Worm (Caenorhabditis elegans) whole organism, L1 larva: Measurements from ENCODE around the gene cyp-35B2.

ENCODE experiments used
- F16B12.6 ChIP-seq: fragments of 150-350 bp; optimal IDR thresholded peaks from 2 replicates; lab custom pipeline; 2014; ENCODE audit warnings: missing biosample characterization, missing genetic modification characterization
- aly-2 ChIP-seq: fragments of 150-350 bp; optimal IDR thresholded peaks from 2 replicates; lab custom pipeline; 2014; ENCODE audit warnings: missing biosample characterization, missing genetic modification characterization
- blmp-1 ChIP-seq: fragments of 150-350 bp; optimal IDR thresholded peaks from 2 replicates; lab custom pipeline; 2014; ENCODE audit warnings: missing biosample characterization, missing genetic modification characterization
- ceh-63 ChIP-seq: fragments of 200-800 bp; sonication (Bioruptor generic); optimal IDR thresholded peaks from 2 replicates; lab custom pipeline; 2018; ENCODE audit warnings: mild to moderate bottlenecking, missing genetic modification characterization, missing compliant biosample characterization
- ceh-88 ChIP-seq: fragments of 200-800 bp; sonication (Bioruptor generic); IDR thresholded peaks from 2 replicates; pipeline ENCODE4 v1.3.6; 2022; ENCODE audit warnings: missing genetic modification characterization, missing compliant biosample characterization
- ceh-90 ChIP-seq: sonication (generic microtip); optimal IDR thresholded peaks from 2 replicates; lab custom pipeline; 2016; ENCODE audit warnings: missing genetic modification characterization, missing compliant biosample characterization
- dpl-1 ChIP-seq, 3 experiments: fragments of 150-350 bp in 2 of 3; sonication (generic microtip) in 1 of 3; optimal IDR thresholded peaks; 2 replicates each; lab custom pipeline; 2014 to 2017; ENCODE audit warnings: missing biosample characterization in 3 of 3, missing genetic modification characterization in 3 of 3, missing genetic modification reagents in 3 of 3
- efl-1 ChIP-seq, 4 experiments: fragments of 150-350 bp; optimal IDR thresholded peaks in 3 of 4; peaks in 1 of 4; 1 replicate in 1 of 4; 2 replicates in 3 of 4; lab custom pipeline; 2014; ENCODE audit warnings: missing biosample characterization in 2 of 4, missing genetic modification characterization in 2 of 4, missing genetic modification reagents in 2 of 4
- egl-13 ChIP-seq: sonication (generic microtip); optimal IDR thresholded peaks from 2 replicates; lab custom pipeline; 2016; ENCODE audit warnings: missing genotype, missing genetic modification reagents, missing genetic modification characterization, missing compliant biosample characterization
- egl-27 ChIP-seq, 2 experiments: fragments of 150-350 bp in 1 of 2; sonication (generic microtip); optimal IDR thresholded peaks; 3 replicates each; lab custom pipeline; 2017 to 2018; ENCODE audit warnings: missing biosample characterization in 2 of 2, missing genetic modification characterization in 2 of 2, missing genetic modification reagents in 2 of 2
- elt-2 ChIP-seq: sonication (generic microtip); optimal IDR thresholded peaks from 2 replicates; lab custom pipeline; 2016; ENCODE audit warnings: missing genetic modification characterization, mild to moderate bottlenecking, inconsistent platforms, missing compliant biosample characterization, missing genetic modification reagents
- elt-3 ChIP-seq, 6 experiments: fragments of 150-350 bp in 1 of 6; sonication (generic microtip); optimal IDR thresholded peaks; 2 replicates each; lab custom pipeline; 2017 to 2018; ENCODE audit warnings: missing biosample characterization in 6 of 6, missing genetic modification characterization in 6 of 6, inconsistent platforms in 1 of 6
- hlh-17 ChIP-seq: fragments of 200-800 bp; sonication (Bioruptor generic); optimal IDR thresholded peaks from 2 replicates; lab custom pipeline; 2018; ENCODE audit warnings: missing genetic modification characterization, mild to moderate bottlenecking, missing compliant biosample characterization, moderate library complexity, borderline replicate concordance
- hlh-4 ChIP-seq: sonication (generic microtip); optimal IDR thresholded peaks from 2 replicates; lab custom pipeline; 2016; ENCODE audit warnings: mild to moderate bottlenecking, missing genetic modification characterization, missing compliant biosample characterization
- hpl-2 ChIP-seq: fragments of 150-350 bp; optimal IDR thresholded peaks from 2 replicates; lab custom pipeline; 2014; ENCODE audit warnings: missing biosample characterization, missing genetic modification reagents, missing genetic modification characterization
- isw-1 ChIP-seq: fragments of 200-800 bp; sonication (Bioruptor generic); IDR thresholded peaks from 2 replicates; pipeline ENCODE4 v1.3.6; 2022; ENCODE audit warnings: missing genetic modification characterization, missing compliant biosample characterization
- jun-1 ChIP-seq: fragments of 150-350 bp; optimal IDR thresholded peaks from 2 replicates; lab custom pipeline; 2014; ENCODE audit warnings: missing biosample characterization, missing genetic modification reagents, missing genetic modification characterization
- lin-13 ChIP-seq: fragments of 150-350 bp; optimal IDR thresholded peaks from 2 replicates; lab custom pipeline; 2014; ENCODE audit warnings: missing biosample characterization, missing genetic modification reagents, missing genetic modification characterization
- lin-35 ChIP-seq, 2 experiments: fragments of 150-350 bp; optimal IDR thresholded peaks; 2 replicates each; lab custom pipeline; 2014; ENCODE audit warnings: missing biosample characterization in 2 of 2, missing genetic modification characterization in 2 of 2, missing genetic modification reagents in 2 of 2
- lin-39 ChIP-seq: fragments of 150-350 bp; optimal IDR thresholded peaks from 2 replicates; lab custom pipeline; 2014; ENCODE audit warnings: missing biosample characterization, missing genetic modification reagents, missing genetic modification characterization
- lsy-2 ChIP-seq, 2 experiments: fragments of 150-350 bp; optimal IDR thresholded peaks; 2 replicates each; lab custom pipeline; 2014; ENCODE audit warnings: missing biosample characterization in 2 of 2, missing genetic modification characterization in 2 of 2
- mef-2 ChIP-seq: fragments of 150-350 bp; optimal IDR thresholded peaks from 2 replicates; lab custom pipeline; 2014; ENCODE audit warnings: missing biosample characterization, missing genetic modification characterization
- nhr-12 ChIP-seq: sonication (generic microtip); optimal IDR thresholded peaks from 2 replicates; lab custom pipeline; 2017; ENCODE audit warnings: missing biosample characterization, missing genetic modification characterization
- nhr-237 ChIP-seq: fragments of 150-350 bp; optimal IDR thresholded peaks from 2 replicates; lab custom pipeline; 2014; ENCODE audit warnings: missing biosample characterization, missing genetic modification characterization
- nhr-28 ChIP-seq: fragments of 150-350 bp; optimal IDR thresholded peaks from 2 replicates; lab custom pipeline; 2014; ENCODE audit warnings: missing biosample characterization, missing genetic modification characterization
- nhr-47 ChIP-seq: sonication (generic microtip); optimal IDR thresholded peaks from 2 replicates; lab custom pipeline; 2016; ENCODE audit warnings: mild to moderate bottlenecking, missing genetic modification characterization, moderate library complexity, missing compliant biosample characterization
- nhr-77 ChIP-seq: fragments of 150-350 bp; optimal IDR thresholded peaks from 2 replicates; lab custom pipeline; 2014; ENCODE audit warnings: missing biosample characterization, missing genetic modification characterization
- nhr-84 ChIP-seq: sonication (generic microtip); optimal IDR thresholded peaks from 2 replicates; lab custom pipeline; 2017; ENCODE audit warnings: missing biosample characterization, missing genetic modification characterization
- nhr-85 ChIP-seq: sonication (generic microtip); peaks from one replicate; lab custom pipeline; 2016; ENCODE audit warnings: missing genetic modification characterization, inconsistent platforms, missing compliant biosample characterization
- nhr-90 ChIP-seq: sonication (generic microtip); optimal IDR thresholded peaks from 2 replicates; lab custom pipeline; 2016; ENCODE audit warnings: mild to moderate bottlenecking, missing genetic modification characterization, missing compliant biosample characterization; ENCODE audit not compliant: poor library complexity
- rnt-1 ChIP-seq: sonication (generic microtip); optimal IDR thresholded peaks from 2 replicates; lab custom pipeline; 2016; ENCODE audit warnings: mild to moderate bottlenecking, missing genetic modification characterization, moderate library complexity, missing compliant biosample characterization
- sptf-1 ChIP-seq: fragments of 150-350 bp; optimal IDR thresholded peaks from 2 replicates; lab custom pipeline; 2014; ENCODE audit warnings: missing biosample characterization, missing genetic modification characterization
- unc-130 ChIP-seq: fragments of 150-350 bp; optimal IDR thresholded peaks from 2 replicates; lab custom pipeline; 2017; ENCODE audit warnings: missing biosample characterization, missing genetic modification characterization, inconsistent platforms
- unc-62 ChIP-seq: fragments of 150-350 bp; optimal IDR thresholded peaks from 2 replicates; lab custom pipeline; 2014; ENCODE audit warnings: missing biosample characterization, missing genetic modification reagents, missing genetic modification characterization
- unc-86 ChIP-seq: sonication (generic microtip); optimal IDR thresholded peaks from 2 replicates; lab custom pipeline; 2016; ENCODE audit warnings: missing genetic modification characterization, missing compliant biosample characterization
- xbp-1 ChIP-seq: sonication (generic microtip); optimal IDR thresholded peaks from 2 replicates; lab custom pipeline; 2016; ENCODE audit warnings: missing genetic modification characterization, missing compliant biosample characterization
- zag-1 ChIP-seq: fragments of 150-350 bp; optimal IDR thresholded peaks from 2 replicates; lab custom pipeline; 2014; ENCODE audit warnings: missing biosample characterization, missing genetic modification characterization
- ztf-11 ChIP-seq, 2 experiments: sonication (generic microtip); optimal IDR thresholded peaks; 2 replicates each; lab custom pipeline; 2016 to 2017; ENCODE audit warnings: missing genetic modification characterization in 2 of 2, missing biosample characterization in 1 of 2, missing compliant biosample characterization in 1 of 2

The cyp-35B2 gene

DNA sequence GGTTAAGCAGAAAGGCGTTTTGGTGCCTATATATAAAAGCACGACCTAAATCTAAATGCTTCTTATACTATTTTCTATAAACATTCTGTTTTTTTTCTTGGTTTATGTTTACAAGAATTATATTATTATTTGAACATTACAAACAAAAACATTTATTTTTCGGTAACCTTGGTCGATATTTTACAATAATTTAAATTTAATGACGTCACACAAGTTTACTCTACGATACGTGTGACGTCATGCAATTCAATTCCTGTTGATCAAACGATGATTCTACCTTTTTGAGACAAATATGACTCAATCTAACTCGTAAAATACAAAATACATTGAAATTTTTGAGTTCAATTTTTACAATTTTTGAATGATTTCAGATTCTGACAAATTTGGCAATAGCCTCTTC lies 45.9 kb upstream of the cyp-35B2 start:
- TF ChIP-seq lin-13 = no peak
- no peak for TF ChIP-seq mef-2 (tag; lab: Kevin White, UChicago)
- TF ChIP-seq xbp-1 = no peak
- TF ChIP-seq lin-35 (GFP tag; optimal IDR thresholded peaks at IDR 0.05; lab: Kevin White, UChicago) = no peak
- no peak for TF ChIP-seq dpl-1 (GFP tag; optimal IDR thresholded peaks at IDR 0.05; lab: Kevin White, UChicago)
- TF ChIP-seq hlh-17 = no peak
- no peak for TF ChIP-seq nhr-84 (tag; lab: Kevin White, UChicago)
- no peak for TF ChIP-seq hpl-2 (GFP tag; lab: Kevin White, UChicago)
- TF ChIP-seq rnt-1 (tag; lab: Kevin White, UChicago) = no peak
- no peak for TF ChIP-seq nhr-90
- TF ChIP-seq ceh-88 = no peak
- no peak for TF ChIP-seq nhr-77 (tag; lab: Kevin White, UChicago)
- no peak for TF ChIP-seq sptf-1 (tag; lab: Kevin White, UChicago)

DNA sequence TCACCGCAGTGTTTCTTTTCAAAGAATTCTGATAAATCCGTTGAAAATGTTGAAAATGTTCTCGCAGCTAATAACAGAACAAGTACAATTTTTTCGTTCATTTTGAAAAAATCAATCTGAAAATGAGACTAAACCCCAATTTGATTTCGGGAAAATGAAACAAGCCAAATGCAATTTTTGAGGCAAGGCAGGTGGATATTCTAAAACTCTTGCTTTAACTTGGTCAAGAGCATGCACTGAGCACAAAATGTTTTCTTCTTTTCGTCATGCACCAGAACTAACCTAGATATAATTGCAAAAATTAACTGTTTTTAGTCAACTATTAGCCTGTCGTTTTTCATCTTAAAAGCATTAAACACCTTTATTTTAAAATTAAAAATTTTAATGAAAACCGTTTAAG lies 41.9 kb upstream of the cyp-35B2 start, which contains the start of gene irld-22:
irld-22 (minus strand) TSS at position 101 of the 400 bp plus-strand sequence.
- TF ChIP-seq ztf-11 (tag; optimal IDR thresholded peaks at IDR 0.05; lab: Kevin White, UChicago) (no peak), hlh-4 (tag; lab: Kevin White, UChicago) (no peak), isw-1 (GFP tag; lab: Robert Waterston, UW) (no peak)

DNA sequence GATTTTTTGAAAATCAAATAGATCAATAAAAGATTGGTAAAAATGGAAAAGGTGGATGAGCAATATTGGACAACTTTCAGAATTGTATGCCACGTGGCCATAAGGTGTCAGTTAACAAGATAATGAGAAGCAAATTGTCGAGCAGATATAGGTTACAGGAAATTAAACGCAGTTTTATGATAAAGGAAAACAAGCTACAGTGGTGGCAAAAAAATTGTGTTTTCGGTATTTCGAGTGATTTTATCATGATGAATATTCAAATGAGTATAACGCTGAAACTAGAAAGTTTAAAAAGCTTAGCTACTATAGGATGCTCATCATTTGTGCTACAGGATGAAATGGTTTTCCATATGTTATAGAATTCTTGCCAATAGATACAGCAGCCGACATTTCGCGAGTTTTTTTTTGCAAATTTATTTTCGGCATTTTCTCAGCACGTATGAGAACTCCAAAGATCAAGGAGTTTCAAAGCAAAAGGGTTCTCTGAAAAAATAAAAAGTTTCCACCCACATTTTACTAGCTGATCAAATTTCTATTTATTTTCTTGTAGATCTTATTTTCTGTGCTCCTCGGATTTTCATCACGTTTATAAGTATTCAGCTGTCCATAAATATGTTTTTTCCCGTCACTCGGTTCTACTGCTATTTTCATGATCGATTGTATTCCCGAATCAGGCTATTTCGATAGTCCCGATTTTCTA lies 39.4 kb upstream of the cyp-35B2 start, which contains the start of the genes str-229 and srh-190:
str-229 (minus strand) TSS at position 101 of the 700 bp plus-strand sequence.
srh-190 (plus strand) TSS at position 650 of the 700 bp plus-strand sequence.
- TF ChIP-seq aly-2 (tag; lab: Kevin White, UChicago) (no peak), unc-62 (GFP tag; lab: Kevin White, UChicago) (no peak), mef-2 (tag; lab: Kevin White, UChicago) (no peak), unc-86 (tag; lab: Kevin White, UChicago) (no peak), egl-13 (tag; lab: Kevin White, UChicago) (no peak), ceh-90 (tag; lab: Kevin White, UChicago) (no peak), nhr-47 (tag; lab: Kevin White, UChicago) (no peak), elt-3 (tag; optimal IDR thresholded peaks at IDR 0.05; lab: Kevin White, UChicago) (no peak), lin-39 (tag; lab: Kevin White, UChicago) (no peak), xbp-1 (no peak)

DNA sequence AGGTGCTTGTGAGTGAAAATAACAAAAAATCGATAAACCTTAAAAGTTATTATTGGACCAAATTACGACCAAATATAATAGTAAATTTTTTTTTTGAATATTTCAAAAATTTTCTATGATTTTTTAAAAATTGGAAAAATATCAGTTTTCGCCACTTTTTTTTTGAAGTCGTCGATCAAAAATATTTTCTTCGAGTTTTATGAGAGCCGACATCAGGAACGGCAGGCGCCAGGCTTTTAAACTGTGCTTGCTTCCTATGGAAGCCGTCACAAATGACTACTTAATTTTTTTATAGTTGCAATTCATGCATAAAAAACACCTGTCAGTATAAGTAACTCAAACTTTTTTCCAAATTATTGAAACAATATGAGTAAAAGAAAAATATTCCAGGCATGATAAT lies 38.5 kb upstream of the cyp-35B2 start:
- TF ChIP-seq nhr-28 (tag; lab: Kevin White, UChicago) (no peak), efl-1 (optimal IDR thresholded peaks at IDR 0.05; lab: Kevin White, UChicago) (no peak), efl-1 (GFP tag; optimal IDR thresholded peaks at IDR 0.05 in 1 of 2; lab: Kevin White, UChicago) (peak in 1 of 2 experiments; percentile 33)

DNA sequence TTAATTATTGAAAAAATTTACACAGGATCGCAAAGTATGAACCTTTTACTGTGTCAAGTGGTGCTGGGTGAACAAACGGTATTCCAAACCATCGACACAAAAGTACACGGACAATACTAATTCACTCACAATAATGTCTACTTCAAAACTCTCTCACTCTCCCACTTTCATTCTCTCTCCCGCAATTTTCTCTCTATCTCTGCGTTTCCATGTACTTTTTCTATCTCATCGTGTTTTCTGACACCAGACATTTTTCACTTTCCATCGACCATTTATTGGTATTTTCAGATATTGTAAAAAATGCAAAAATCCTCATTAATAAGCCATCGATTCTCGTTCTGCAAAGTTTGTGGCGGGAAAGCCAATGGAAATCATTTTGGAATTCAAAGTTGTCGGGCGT lies 36.1 kb upstream of the cyp-35B2 start, which contains the start of gene nhr-156:
nhr-156 (plus strand) TSS at position 266 of the 400 bp plus-strand sequence.
- TF ChIP-seq nhr-85 (tag; lab: Kevin White, UChicago) = peak; percentile 64
- peak in 1 of 3 experiments; percentile 9 for TF ChIP-seq dpl-1 (GFP tag; optimal IDR thresholded peaks at IDR 0.05; lab: Kevin White, UChicago)
- TF ChIP-seq lin-39 (tag; lab: Kevin White, UChicago) = no peak
- TF ChIP-seq rnt-1 (tag; lab: Kevin White, UChicago) = peak; percentile 11
- TF ChIP-seq efl-1 (optimal IDR thresholded peaks at IDR 0.05; lab: Kevin White, UChicago) = peak in 1 of 2 experiments; percentile 22
- TF ChIP-seq efl-1 (GFP tag; optimal IDR thresholded peaks at IDR 0.05 in 1 of 2; lab: Kevin White, UChicago) = peak in 1 of 2 experiments; percentile 8
- TF ChIP-seq blmp-1 = peak; percentile 78
- no peak for TF ChIP-seq jun-1 (tag; lab: Kevin White, UChicago)
- peak in 1 of 2 experiments; percentile 13 for TF ChIP-seq lin-35 (GFP tag; optimal IDR thresholded peaks at IDR 0.05; lab: Kevin White, UChicago)

DNA sequence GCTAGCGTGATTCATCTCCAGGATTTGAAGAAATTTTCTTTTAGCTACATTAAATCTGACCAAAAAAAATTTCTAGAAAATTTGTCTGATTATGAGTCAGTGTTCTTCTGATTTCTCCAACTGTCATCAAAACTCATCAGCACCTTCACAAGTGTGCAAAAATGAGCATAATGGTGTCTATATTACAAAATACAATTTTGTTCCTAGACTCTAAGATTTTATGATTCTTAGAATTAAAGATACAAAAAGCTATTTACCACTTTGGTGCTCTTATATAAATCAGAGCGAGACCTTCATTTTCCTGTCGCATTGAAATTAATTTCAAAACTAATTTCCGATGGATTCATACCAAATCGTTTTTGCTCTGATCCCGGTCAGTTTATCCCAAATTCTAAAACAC lies 29.5 kb upstream of the cyp-35B2 start, which contains the start of gene srx-68:
srx-68 (plus strand) TSS at position 301 of the 400 bp plus-strand sequence.
- TF ChIP-seq nhr-47 (tag; lab: Kevin White, UChicago) = no peak
- TF ChIP-seq nhr-237 (tag; lab: Kevin White, UChicago) = no peak
- no peak for TF ChIP-seq unc-130
- no peak for TF ChIP-seq F16B12.6 (tag; lab: Kevin White, UChicago)
- TF ChIP-seq egl-27 (tag; optimal IDR thresholded peaks at IDR 0.05; lab: Kevin White, UChicago) = no peak
- TF ChIP-seq zag-1 (tag; lab: Kevin White, UChicago) = no peak
- no peak for TF ChIP-seq lsy-2 (tag; optimal IDR thresholded peaks at IDR 0.05; lab: Kevin White, UChicago)
- no peak for TF ChIP-seq ceh-63
- no peak for TF ChIP-seq nhr-90
- TF ChIP-seq lin-39 (tag; lab: Kevin White, UChicago) = no peak
- TF ChIP-seq nhr-12 (tag; lab: Kevin White, UChicago) = no peak
- no peak for TF ChIP-seq elt-2 (tag; lab: Kevin White, UChicago)
- TF ChIP-seq, all 84 proteins: peak for 0
